Worm (Caenorhabditis elegans): Measurements from ENCODE around the gene str-55.

DNA sequence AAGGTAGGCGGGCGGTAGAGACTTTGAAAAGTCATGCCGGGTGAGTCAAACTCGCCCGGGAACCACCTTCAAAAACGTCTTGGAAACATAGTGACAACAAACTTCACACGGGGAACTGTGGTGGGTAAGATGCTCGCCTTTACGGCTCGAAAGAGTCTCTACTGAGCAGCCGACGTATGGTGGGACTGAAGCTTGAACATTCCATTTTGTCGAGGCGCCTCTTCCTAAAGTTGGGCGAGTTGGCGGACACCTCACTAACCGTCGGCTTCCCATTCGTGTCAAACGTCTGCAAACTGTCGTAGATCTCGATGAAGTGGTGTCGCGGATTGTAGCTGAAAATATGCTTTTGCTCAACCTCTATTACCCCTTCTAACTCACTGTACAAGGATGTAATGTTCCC, 34.0 kb downstream of the str-55 start:
- TF ChIP-seq ztf-11 (tag; optimal IDR thresholded peaks at IDR 0.05) (no peak), unc-120 (tag; optimal IDR thresholded peaks at IDR 0.05; ENCODE audit: poor library complexity, severe bottlenecking) (no peak), lin-13 (tag; optimal IDR thresholded peaks at IDR 0.05) (no peak), ceh-39 (tag; optimal IDR thresholded peaks at IDR 0.05) (no peak), pha-4 (tag; optimal IDR thresholded peaks at IDR 0.05) (no peak), sptf-1 (tag; optimal IDR thresholded peaks at IDR 0.05) (no peak), elt-3 (tag; optimal IDR thresholded peaks at IDR 0.05) (no peak), unc-62 (GFP tag; optimal IDR thresholded peaks at IDR 0.05) (no peak)

All from whole organism, mixed stage, embryonic.